Worm (Caenorhabditis elegans): ENCODE results near the gene nspc-3.

nspc-3 gene

ce11 chrX:8563663-8564450 is 27.0 kb downstream of the nspc-3 start:
- TF ChIP-seq lin-39 (tag; optimal IDR thresholded peaks at IDR 0.05) = no peak
- TF ChIP-seq nhr-20 (tag; optimal IDR thresholded peaks at IDR 0.05) = peak; percentile 18
- TF ChIP-seq efl-3 (GFP tag; optimal IDR thresholded peaks at IDR 0.05) = no peak
- peak; percentile 23 for TF ChIP-seq lin-14 (GFP tag; optimal IDR thresholded peaks at IDR 0.05)
- peak in 1 of 6 experiments; percentile 36 for TF ChIP-seq elt-3 (tag; optimal IDR thresholded peaks at IDR 0.05)
- peak; percentile 60 for TF ChIP-seq dsc-1 (tag; optimal IDR thresholded peaks at IDR 0.05)
- TF ChIP-seq elt-2 (tag; optimal IDR thresholded peaks at IDR 0.05) = peak; percentile 26
- TF ChIP-seq nhr-85 (tag) = peak; percentile 47

DNA sequence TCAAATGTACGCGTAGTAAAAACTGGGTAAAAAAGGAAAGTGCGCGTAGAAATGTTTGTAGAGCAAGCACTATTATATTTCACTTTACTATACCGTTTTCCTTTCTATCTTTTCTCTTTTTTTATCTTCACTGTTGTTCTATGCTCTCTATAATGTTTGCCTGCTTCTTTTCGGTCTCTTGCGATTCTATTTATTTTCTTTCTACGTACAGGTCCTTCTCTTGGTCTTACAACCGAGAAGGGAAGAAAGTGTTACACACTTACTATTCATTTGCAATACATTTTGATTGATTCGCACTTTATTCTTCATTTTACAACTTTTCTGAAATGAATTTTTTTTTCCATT is 27.5 kb downstream of the nspc-3 start:
- TF ChIP-seq nhr-47 (tag; optimal IDR thresholded peaks at IDR 0.05) (no peak), egl-13 (tag; optimal IDR thresholded peaks at IDR 0.05) (no peak), nhr-85 (tag) (peak; percentile 24), ceh-8 (GFP tag; optimal IDR thresholded peaks at IDR 0.05) (no peak), nhr-76 (tag; optimal IDR thresholded peaks at IDR 0.05) (no peak), nhr-84 (tag; optimal IDR thresholded peaks at IDR 0.05) (no peak), rnt-1 (tag; optimal IDR thresholded peaks at IDR 0.05) (peak; percentile 1), nhr-20 (tag; optimal IDR thresholded peaks at IDR 0.05) (peak; percentile 17), blmp-1 (tag; optimal IDR thresholded peaks at IDR 0.05) (peak; percentile 80), zip-4 (GFP tag; optimal IDR thresholded peaks at IDR 0.05) (no peak), nhr-77 (tag; optimal IDR thresholded peaks at IDR 0.05) (no peak), xbp-1 (tag; optimal IDR thresholded peaks at IDR 0.05) (no peak), Y116A8C.19 (tag; optimal IDR thresholded peaks at IDR 0.05; ENCODE audit: borderline replicate concordance) (no peak), lin-14 (GFP tag; optimal IDR thresholded peaks at IDR 0.05) (peak; percentile 27), tlp-1 (tag; optimal IDR thresholded peaks at IDR 0.05) (no peak), unc-30 (tag; optimal IDR thresholded peaks at IDR 0.05) (no peak), lin-35 (GFP tag; optimal IDR thresholded peaks at IDR 0.05) (peak in 1 of 2 experiments; percentile 0), fos-1 (tag; optimal IDR thresholded peaks at IDR 0.05) (no peak), aha-1 (tag; optimal IDR thresholded peaks at IDR 0.05) (no peak), dpl-1 (GFP tag; optimal IDR thresholded peaks at IDR 0.05) (no peak), nhr-90 (tag; optimal IDR thresholded peaks at IDR 0.05; ENCODE audit: poor library complexity) (no peak)

DNA sequence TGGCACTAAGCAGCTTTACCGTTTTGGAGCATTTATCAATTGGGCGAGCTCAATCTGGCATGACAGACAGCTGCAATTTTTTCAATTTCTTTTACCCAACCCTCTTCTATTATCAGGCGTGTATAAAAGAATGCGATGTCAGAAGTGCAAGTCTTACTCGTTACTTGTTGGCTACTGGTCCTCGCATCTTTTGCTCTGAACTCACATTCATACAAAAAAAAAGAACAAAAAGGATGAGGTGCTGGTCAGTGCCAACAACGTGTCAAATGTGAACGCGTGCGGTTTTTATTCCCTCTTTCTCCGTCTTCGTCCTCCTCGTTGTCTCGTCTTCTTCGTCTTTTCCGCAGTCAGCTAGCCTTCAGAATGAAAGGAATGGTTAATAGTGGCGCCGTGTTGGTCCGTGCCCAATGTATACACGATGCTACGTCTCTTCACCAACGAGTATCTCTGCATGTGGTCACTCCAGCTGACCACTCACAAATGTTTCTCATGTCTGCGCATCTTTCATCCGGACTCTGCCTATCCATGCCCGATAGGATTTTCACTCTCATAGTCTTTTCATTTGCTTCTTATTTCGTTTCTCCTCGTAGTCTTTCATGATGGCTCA is 29.0 kb downstream of the nspc-3 start:
- no peak for TF ChIP-seq lir-3 (tag; optimal IDR thresholded peaks at IDR 0.05; ENCODE audit: poor library complexity)
- TF ChIP-seq grh-1 (GFP tag; IDR thresholded peaks at IDR 0.05) = no peak
- TF ChIP-seq swsn-7 (tag; optimal IDR thresholded peaks at IDR 0.05) = no peak
- no peak for TF ChIP-seq jun-1 (tag; optimal IDR thresholded peaks at IDR 0.05)
- TF ChIP-seq isw-1 (GFP tag; IDR thresholded peaks at IDR 0.05) = no peak
- no peak for TF ChIP-seq dpl-1 (GFP tag; optimal IDR thresholded peaks at IDR 0.05)
- TF ChIP-seq nhr-20 (tag; optimal IDR thresholded peaks at IDR 0.05) = no peak
- TF ChIP-seq nhr-85 (tag) = no peak
- peak; percentile 15 for TF ChIP-seq ztf-4 (tag; optimal IDR thresholded peaks at IDR 0.05)
- no peak for TF ChIP-seq hpl-2 (GFP tag; optimal IDR thresholded peaks at IDR 0.05)
- no peak for TF ChIP-seq nhr-11 (tag; optimal IDR thresholded peaks at IDR 0.05)
- TF ChIP-seq blmp-1 (tag; optimal IDR thresholded peaks at IDR 0.05) = peak; percentile 89
- TF ChIP-seq ztf-11 (tag; optimal IDR thresholded peaks at IDR 0.05) = no peak
- TF ChIP-seq hlh-4 (tag; optimal IDR thresholded peaks at IDR 0.05) = no peak
- no peak for TF ChIP-seq snpc-4 (tag; optimal IDR thresholded peaks at IDR 0.05)
- peak; percentile 56 for TF ChIP-seq lin-14 (GFP tag; optimal IDR thresholded peaks at IDR 0.05)
- no peak for TF ChIP-seq fkh-10 (GFP tag; optimal IDR thresholded peaks at IDR 0.05)
- TF ChIP-seq C16A3.4 (tag; optimal IDR thresholded peaks at IDR 0.05) = no peak
- no peak for TF ChIP-seq pqm-1 (tag; optimal IDR thresholded peaks at IDR 0.05)
- TF ChIP-seq ceh-63 (GFP tag; optimal IDR thresholded peaks at IDR 0.05) = no peak
- no peak for TF ChIP-seq alr-1 (tag; optimal IDR thresholded peaks at IDR 0.05; ENCODE audit: borderline replicate concordance)
- peak; percentile 1 for TF ChIP-seq snu-23 (GFP tag; optimal IDR thresholded peaks at IDR 0.05)
- TF ChIP-seq lin-15B (tag; optimal IDR thresholded peaks at IDR 0.05) = no peak
- peak in 1 of 3 experiments; percentile 6 for TF ChIP-seq ceh-82 (tag; optimal IDR thresholded peaks at IDR 0.05)
- no peak for TF ChIP-seq unc-98 (GFP tag; IDR thresholded peaks at IDR 0.05)
- TF ChIP-seq dsc-1 (tag; optimal IDR thresholded peaks at IDR 0.05) = no peak
- no peak for TF ChIP-seq pag-3 (tag; optimal IDR thresholded peaks at IDR 0.05; ENCODE audit: borderline replicate concordance, insufficient read depth)

Data from whole organism, L1 larva.